Worm (Caenorhabditis elegans): ENCODE results near the gene T19C3.2.

- TF ChIP-seq zag-1 (tag; optimal IDR thresholded peaks at IDR 0.05) (no peak), daf-12 (tag; optimal IDR thresholded peaks at IDR 0.05) (no peak), snpc-4 (tag; optimal IDR thresholded peaks at IDR 0.05) (no peak), ceh-28 (tag; optimal IDR thresholded peaks at IDR 0.05) (no peak), ztf-11 (tag; optimal IDR thresholded peaks at IDR 0.05) (no peak), nhr-77 (tag; optimal IDR thresholded peaks at IDR 0.05) (no peak), mml-1 (tag; optimal IDR thresholded peaks at IDR 0.05) (no peak), ceh-82 (tag; optimal IDR thresholded peaks at IDR 0.05) (no peak), ZK546.5 (tag; optimal IDR thresholded peaks at IDR 0.05) (no peak)
These were observed 18.7 kb downstream of the T19C3.2 start, which contains the start of gene Y55B1AR.2 for ce11 chrIII:598687-599086.
